Worm (Caenorhabditis elegans) whole organism, L1 larva: Measurements from ENCODE around the gene Y39G8B.1.

Experiments used
- egl-27 ChIP-seq, 2 experiments: fragments of 150-350 bp in 1 of 2; sonication (generic microtip); optimal IDR thresholded peaks; 3 replicates each; lab custom pipeline; 2017 to 2018; ENCODE audit warnings: missing biosample characterization in 2 of 2, missing genetic modification characterization in 2 of 2, missing genetic modification reagents in 2 of 2
- lin-35 ChIP-seq, 2 experiments: fragments of 150-350 bp; optimal IDR thresholded peaks; 2 replicates each; lab custom pipeline; 2014; ENCODE audit warnings: missing biosample characterization in 2 of 2, missing genetic modification characterization in 2 of 2, missing genetic modification reagents in 2 of 2
- nhr-237 ChIP-seq: fragments of 150-350 bp; optimal IDR thresholded peaks from 2 replicates; lab custom pipeline; 2014; ENCODE audit warnings: missing biosample characterization, missing genetic modification characterization
- pag-3 ChIP-seq: sonication (generic microtip); optimal IDR thresholded peaks from 2 replicates; lab custom pipeline; 2017; ENCODE audit warnings: missing genetic modification characterization, mild to moderate bottlenecking, missing compliant biosample characterization, antibody characterized with exemption, borderline replicate concordance; ENCODE audit not compliant: insufficient read depth
- unc-62 ChIP-seq: fragments of 150-350 bp; optimal IDR thresholded peaks from 2 replicates; lab custom pipeline; 2014; ENCODE audit warnings: missing biosample characterization, missing genetic modification reagents, missing genetic modification characterization

- TF ChIP-seq unc-62 (GFP tag; lab: Kevin White, UChicago) = no peak
- no peak for TF ChIP-seq pag-3 (tag; lab: Kevin White, UChicago)
- TF ChIP-seq nhr-237 (tag; lab: Kevin White, UChicago) = no peak
- no peak for TF ChIP-seq lin-35 (GFP tag; optimal IDR thresholded peaks at IDR 0.05; lab: Kevin White, UChicago)
- no peak for TF ChIP-seq egl-27 (tag; optimal IDR thresholded peaks at IDR 0.05; lab: Kevin White, UChicago)
These were observed 25.4 kb upstream of the Y39G8B.1 start, which contains the start of gene F01D5.2 for ce11 chrII:13998964-13999363.
